Worm (Caenorhabditis elegans) whole organism, young adult: Measurements from ENCODE around the gene Y9C9A.5.
"Not testable (repeated sequence)": the region's sequence is repeated elsewhere in the genome, so short reads cannot be mapped to it uniquely, and the experiment has no call there.

ENCODE experiments used
- B0261.1 ChIP-seq: sonication (generic microtip); optimal IDR thresholded peaks from 2 replicates; lab custom pipeline; 2016; ENCODE audit warnings: mild to moderate bottlenecking, missing genetic modification characterization, moderate library complexity, missing compliant biosample characterization
- F49E8.2 ChIP-seq: sonication (generic microtip); optimal IDR thresholded peaks from 3 replicates; lab custom pipeline; 2017; ENCODE audit warnings: missing genetic modification characterization, mild to moderate bottlenecking, missing compliant biosample characterization, antibody characterized with exemption, moderate library complexity; ENCODE audit not compliant: insufficient read depth
- F55B11.4 ChIP-seq: sonication (generic microtip); optimal IDR thresholded peaks from 2 replicates; lab custom pipeline; 2016; ENCODE audit warnings: missing compliant biosample characterization, missing genetic modification characterization, borderline replicate concordance; ENCODE audit not compliant: insufficient read depth
- F57A8.1 ChIP-seq: fragments of 200-800 bp; sonication (Bioruptor generic); optimal IDR thresholded peaks from 2 replicates; lab custom pipeline; 2018; ENCODE audit warnings: mild to moderate bottlenecking, missing genetic modification characterization, moderate library complexity, missing compliant biosample characterization
- F57C9.4 ChIP-seq: sonication (generic microtip); optimal IDR thresholded peaks from 2 replicates; lab custom pipeline; 2017; ENCODE audit warnings: mild to moderate bottlenecking, missing genetic modification characterization, missing compliant biosample characterization
- T07F8.4 ChIP-seq: sonication (generic microtip); optimal IDR thresholded peaks from 2 replicates; lab custom pipeline; 2016; ENCODE audit warnings: mild to moderate bottlenecking, missing genetic modification characterization, moderate library complexity, missing compliant biosample characterization
- Y53G8AR.9 ChIP-seq: fragments of 200-800 bp; sonication (Bioruptor generic); conservative IDR thresholded peaks from 2 replicates; pipeline ENCODE4 v1.3.6; 2022; ENCODE audit warnings: missing genetic modification reagents, missing genetic modification characterization, missing compliant biosample characterization
- Y95B8A.8 ChIP-seq: fragments of 200-800 bp; sonication (Bioruptor generic); IDR thresholded peaks from 2 replicates; pipeline ENCODE4 v1.3.6; 2022; ENCODE audit warnings: missing genetic modification reagents, missing genetic modification characterization, missing compliant biosample characterization
- akir-1 ChIP-seq: fragments of 200-800 bp; sonication (Bioruptor generic); optimal IDR thresholded peaks from 2 replicates; lab custom pipeline; 2018; ENCODE audit warnings: mild to moderate bottlenecking, missing genetic modification characterization, moderate library complexity, missing compliant biosample characterization
- aptf-2 ChIP-seq: fragments of 200-800 bp; sonication (Bioruptor generic); conservative IDR thresholded peaks from 2 replicates; pipeline ENCODE4 v1.3.6; 2022; ENCODE audit warnings: missing genetic modification reagents, missing genetic modification characterization, missing compliant biosample characterization
- attf-3 ChIP-seq: fragments of 200-800 bp; sonication (Bioruptor generic); conservative IDR thresholded peaks from 2 replicates; pipeline ENCODE4 v1.3.6; 2022; ENCODE audit warnings: missing genetic modification reagents, missing genetic modification characterization, missing compliant biosample characterization
- bed-1 ChIP-seq: fragments of 200-800 bp; sonication (Bioruptor generic); IDR thresholded peaks from 2 replicates; pipeline ENCODE4 v1.3.6; 2022; ENCODE audit warnings: missing genetic modification reagents, missing genetic modification characterization, missing compliant biosample characterization
- bed-2 ChIP-seq: fragments of 200-800 bp; sonication (Bioruptor generic); IDR thresholded peaks from 2 replicates; pipeline ENCODE4 v1.3.6; 2022; ENCODE audit warnings: missing genetic modification reagents, missing genetic modification characterization, missing compliant biosample characterization
- cebp-2 ChIP-seq: fragments of 200-800 bp; sonication (Bioruptor generic); IDR thresholded peaks from 2 replicates; pipeline ENCODE4 v1.3.6; 2022; ENCODE audit warnings: missing genetic modification characterization, missing compliant biosample characterization
- ceh-100 ChIP-seq: fragments of 200-800 bp; sonication (Bioruptor generic); IDR thresholded peaks from 2 replicates; pipeline ENCODE4 v1.3.6; 2022; ENCODE audit warnings: missing genetic modification reagents, missing genetic modification characterization, missing compliant biosample characterization
- ceh-79 ChIP-seq: sonication (generic microtip); optimal IDR thresholded peaks from 2 replicates; lab custom pipeline; 2017; ENCODE audit warnings: mild to moderate bottlenecking, missing genetic modification characterization, missing compliant biosample characterization
- dpff-1 ChIP-seq: sonication (generic microtip); optimal IDR thresholded peaks from 2 replicates; lab custom pipeline; 2017; ENCODE audit warnings: mild to moderate bottlenecking, missing genetic modification characterization, missing compliant biosample characterization
- egrh-3 ChIP-seq: fragments of 200-800 bp; sonication (Bioruptor generic); IDR thresholded peaks from 2 replicates; pipeline ENCODE4 v1.3.6; 2022; ENCODE audit warnings: missing genetic modification reagents, missing genetic modification characterization, missing compliant biosample characterization
- fkh-3 ChIP-seq: sonication (generic microtip); optimal IDR thresholded peaks from 2 replicates; lab custom pipeline; 2016; ENCODE audit warnings: mild to moderate bottlenecking, missing genetic modification characterization, missing compliant biosample characterization
- hlh-12 ChIP-seq: sonication (generic microtip); optimal IDR thresholded peaks from 2 replicates; lab custom pipeline; 2016; ENCODE audit warnings: missing genetic modification characterization, missing compliant biosample characterization
- let-526 ChIP-seq: fragments of 200-800 bp; sonication (Bioruptor generic); IDR thresholded peaks from 2 replicates; pipeline ENCODE4 v1.3.6; 2022; ENCODE audit warnings: missing genetic modification reagents, missing genetic modification characterization, missing compliant biosample characterization
- lin-40 ChIP-seq: sonication (generic microtip); optimal IDR thresholded peaks from 2 replicates; lab custom pipeline; 2016; ENCODE audit warnings: missing genetic modification characterization, mild to moderate bottlenecking, missing compliant biosample characterization, missing genotype, missing genetic modification reagents
- lsl-1 ChIP-seq: fragments of 200-800 bp; sonication (Bioruptor generic); optimal IDR thresholded peaks from 2 replicates; lab custom pipeline; 2018; ENCODE audit warnings: mild to moderate bottlenecking, missing genetic modification characterization, moderate library complexity, missing compliant biosample characterization
- madf-3 ChIP-seq: fragments of 200-800 bp; sonication (Bioruptor generic); IDR thresholded peaks from 2 replicates; pipeline ENCODE4 v1.3.6; 2022; ENCODE audit warnings: missing genetic modification reagents, missing genetic modification characterization, missing compliant biosample characterization
- madf-8 ChIP-seq: fragments of 200-800 bp; sonication (Bioruptor generic); conservative IDR thresholded peaks from 2 replicates; pipeline ENCODE4 v1.3.6; 2022; ENCODE audit warnings: missing genetic modification reagents, missing genetic modification characterization, missing compliant biosample characterization
- mel-28 ChIP-seq: sonication (generic microtip); optimal IDR thresholded peaks from 2 replicates; lab custom pipeline; 2016; ENCODE audit warnings: borderline replicate concordance, mild to moderate bottlenecking, missing genetic modification characterization, missing compliant biosample characterization
- mes-4 ChIP-seq: sonication (generic microtip); optimal IDR thresholded peaks from 2 replicates; lab custom pipeline; 2016; ENCODE audit warnings: missing genotype, missing genetic modification characterization, missing compliant biosample characterization
- nfyb-1 ChIP-seq: fragments of 200-800 bp; sonication (Bioruptor generic); IDR thresholded peaks from 2 replicates; pipeline ENCODE4 v1.3.6; 2022; ENCODE audit warnings: missing genetic modification reagents, missing genetic modification characterization, missing compliant biosample characterization
- nhr-27 ChIP-seq: fragments of 200-800 bp; sonication (Bioruptor generic); optimal IDR thresholded peaks from 2 replicates; lab custom pipeline; 2018; ENCODE audit warnings: mild to moderate bottlenecking, missing genetic modification characterization, moderate library complexity, missing compliant biosample characterization
- rcor-1 ChIP-seq: fragments of 200-800 bp; sonication (Bioruptor generic); IDR thresholded peaks from 2 replicates; pipeline ENCODE4 v1.3.6; 2022; ENCODE audit warnings: missing genetic modification reagents, missing genetic modification characterization, missing compliant biosample characterization
- rec-8 ChIP-seq, 2 experiments: sonication (generic microtip); optimal IDR thresholded peaks; 2 replicates each; lab custom pipeline; 2016; ENCODE audit warnings: mild to moderate bottlenecking in 2 of 2, missing genetic modification characterization in 2 of 2, missing genetic modification reagents in 2 of 2, missing genotype in 2 of 2, missing biosample characterization in 1 of 2, missing compliant biosample characterization in 1 of 2, moderate library complexity in 1 of 2
- rpc-1 ChIP-seq, 2 experiments: fragments of 150-350 bp in 1 of 2; sonication (generic microtip) in 1 of 2; optimal IDR thresholded peaks; 2 replicates each; lab custom pipeline; 2014 to 2018; ENCODE audit warnings: missing biosample characterization in 1 of 2, missing genetic modification characterization in 1 of 2, missing genetic modification reagents in 1 of 2, missing genotype in 1 of 2
- snpc-1.3 ChIP-seq: sonication (generic microtip); optimal IDR thresholded peaks from 2 replicates; lab custom pipeline; 2017; ENCODE audit warnings: missing genetic modification characterization, mild to moderate bottlenecking, missing compliant biosample characterization, antibody characterized with exemption, moderate library complexity, missing genotype, missing genetic modification reagents; ENCODE audit not compliant: insufficient read depth
- snpc-4 ChIP-seq, 5 experiments: fragments of 150-350 bp in 1 of 5; sonication (generic microtip) in 4 of 5; optimal IDR thresholded peaks; 2 replicates each; lab custom pipeline; 2014 to 2018; ENCODE audit warnings: missing genetic modification characterization in 5 of 5, missing biosample characterization in 3 of 5, antibody characterized with exemption in 2 of 5, mild to moderate bottlenecking in 2 of 5, missing compliant biosample characterization in 2 of 5, missing genotype in 2 of 5, moderate library complexity in 2 of 5, missing genetic modification reagents in 1 of 5
- tbp1 ChIP-seq: fragments of 200-800 bp; sonication (Bioruptor generic); optimal IDR thresholded peaks from 2 replicates; lab custom pipeline; 2018; ENCODE audit warnings: mild to moderate bottlenecking, missing genetic modification characterization, missing compliant biosample characterization
- zfh-2 ChIP-seq: fragments of 200-800 bp; sonication (Bioruptor generic); conservative IDR thresholded peaks from 2 replicates; pipeline ENCODE4 v1.3.6; 2022; ENCODE audit warnings: missing genetic modification reagents, missing genetic modification characterization, missing compliant biosample characterization

Gene Y9C9A.5

ce11 chrIV:4945771-4946170 is 4.0 kb downstream of the Y9C9A.5 start, which contains the start of gene str-169:
Gene str-169, plus strand, starts transcription at chrIV:4946071.
- TF ChIP-seq F57C9.4 (tag; lab: Kevin White, UChicago) (no peak), rec-8 (tag; optimal IDR thresholded peaks at IDR 0.05; lab: Kevin White, UChicago) (no peak), F55B11.4 (tag; lab: Kevin White, UChicago) (no peak), F57A8.1 (GFP tag; lab: Kevin White, UChicago) (no peak), mes-4 (tag; lab: Kevin White, UChicago) (no peak), Y95B8A.8 (GFP tag; lab: Robert Waterston, UW) (no peak), fkh-3 (tag; lab: Kevin White, UChicago) (no peak), cebp-2 (no peak)

- TF ChIP-seq Y53G8AR.9 (GFP tag; lab: Robert Waterston, UW) (0 out of 2 replicates have a peak, but pooled peaks have one; percentile 50), B0261.1 (tag; lab: Kevin White, UChicago) (peak; percentile 69), let-526 (GFP tag; lab: Robert Waterston, UW) (0 out of 2 replicates have a peak, but pooled peaks have one; percentile 44), madf-8 (GFP tag; lab: Robert Waterston, UW) (0 out of 2 replicates have a peak, but pooled peaks have one; percentile 18), snpc-4 (tag; optimal IDR thresholded peaks at IDR 0.05; lab: Kevin White, UChicago) (peak in 1 of 4 experiments; percentile 83), bed-1 (peak; percentile 76; the same call in 1 of the 2 replicates), ceh-100 (GFP tag; lab: Robert Waterston, UW) (peak; percentile 58), tbp1 (GFP tag; lab: Kevin White, UChicago) (peak; percentile 89), rpc-1 (optimal IDR thresholded peaks at IDR 0.05; lab: Kevin White, UChicago) (peak; percentile 44), rpc-1 (tag; optimal IDR thresholded peaks at IDR 0.05; lab: Kevin White, UChicago) (peak; percentile 64), T07F8.4 (peak; percentile 16), rcor-1 (peak; percentile 24; the same call in 1 of the 2 replicates)
- TF ChIP-seq snpc-4 (GFP tag; optimal IDR thresholded peaks at IDR 0.05; lab: Kevin White, UChicago) = not testable (repeated sequence)
- TF ChIP-seq, all 124 proteins: peak for 11; not testable (repeated sequence) for 113
Observed at ce11 chrIV:4949729-4950128, 7.9 kb downstream of the Y9C9A.5 start.

- TF ChIP-seq F49E8.2 (tag; lab: Kevin White, UChicago) (no peak), ceh-79 (tag; lab: Kevin White, UChicago) (no peak), bed-2 (GFP tag; lab: Robert Waterston, UW) (no peak), lsl-1 (GFP tag; lab: Kevin White, UChicago) (no peak)
- TF ChIP-seq, all 124 proteins: peak for 0
Observed at ce11 chrIV:4953887-4954286, 12.1 kb downstream of the Y9C9A.5 start, which contains the start of gene str-163. Gene str-163, plus strand, starts transcription at chrIV:4954187.

ce11 chrIV:4960623-4961022 is 18.8 kb downstream of the Y9C9A.5 start, which contains the start of gene str-164:
Gene str-164, plus strand, starts transcription at chrIV:4960735.
- TF ChIP-seq hlh-12 (tag; lab: Kevin White, UChicago) = no peak
- no peak for TF ChIP-seq aptf-2 (GFP tag; lab: Robert Waterston, UW)

- TF ChIP-seq akir-1 (no peak), egrh-3 (no peak), lin-40 (tag; lab: Kevin White, UChicago) (no peak), madf-3 (GFP tag; lab: Robert Waterston, UW) (no peak), zfh-2 (GFP tag; lab: Robert Waterston, UW) (no peak), mes-4 (tag; lab: Kevin White, UChicago) (no peak), nfyb-1 (no peak), snpc-1.3 (no peak), mel-28 (tag; lab: Kevin White, UChicago) (no peak), madf-8 (GFP tag; lab: Robert Waterston, UW) (no peak), dpff-1 (tag; lab: Kevin White, UChicago) (no peak), aptf-2 (GFP tag; lab: Robert Waterston, UW) (no peak), nhr-27 (tag; lab: Kevin White, UChicago) (no peak), attf-3 (GFP tag; lab: Robert Waterston, UW) (no peak), F49E8.2 (tag; lab: Kevin White, UChicago) (no peak)
- TF ChIP-seq, all 124 proteins: peak for 0
Observed at ce11 chrIV:4963834-4964233, 22.1 kb downstream of the Y9C9A.5 start, which contains the start of gene txt-3. Gene txt-3, plus strand, starts transcription at chrIV:4963958.
